Worm (Caenorhabditis elegans) whole organism, L3 larva: ENCODE results near the gene C08G5.7.

Experiments used
- R02D3.7 ChIP-seq: fragments of 150-350 bp; optimal IDR thresholded peaks from 2 replicates; lab custom pipeline; 2014; ENCODE audit warnings: missing biosample characterization, missing genetic modification characterization
- egl-27 ChIP-seq: sonication (generic microtip); optimal IDR thresholded peaks from 4 replicates; lab custom pipeline; 2017; ENCODE audit warnings: missing biosample characterization, missing genetic modification reagents, missing genetic modification characterization
- fos-1 ChIP-seq: fragments of 150-350 bp; optimal IDR thresholded peaks from 2 replicates; lab custom pipeline; 2014; ENCODE audit warnings: missing biosample characterization, missing genetic modification characterization
- nfya-1 ChIP-seq: sonication (generic microtip); optimal IDR thresholded peaks from 2 replicates; lab custom pipeline; 2017; ENCODE audit warnings: missing genetic modification characterization, mild to moderate bottlenecking, missing compliant biosample characterization, antibody characterized with exemption, moderate library complexity; ENCODE audit not compliant: insufficient read depth
- nhr-12 ChIP-seq: fragments of 150-350 bp; optimal IDR thresholded peaks from 2 replicates; lab custom pipeline; 2014; ENCODE audit warnings: missing biosample characterization, missing genetic modification characterization
- nhr-237 ChIP-seq: fragments of 150-350 bp; optimal IDR thresholded peaks from 2 replicates; lab custom pipeline; 2014; ENCODE audit warnings: missing biosample characterization, missing genetic modification characterization
- pha-4 ChIP-seq: fragments of 150-350 bp; optimal IDR thresholded peaks from 2 replicates; lab custom pipeline; 2014; ENCODE audit warnings: missing biosample characterization, missing genetic modification reagents, missing genetic modification characterization
- pqm-1 ChIP-seq: fragments of 150-350 bp; optimal IDR thresholded peaks from 2 replicates; lab custom pipeline; 2017; ENCODE audit warnings: missing biosample characterization, missing genetic modification characterization, inconsistent platforms
- ztf-11 ChIP-seq: fragments of 150-350 bp; optimal IDR thresholded peaks from 2 replicates; lab custom pipeline; 2014; ENCODE audit warnings: missing biosample characterization, missing genetic modification characterization

DNA sequence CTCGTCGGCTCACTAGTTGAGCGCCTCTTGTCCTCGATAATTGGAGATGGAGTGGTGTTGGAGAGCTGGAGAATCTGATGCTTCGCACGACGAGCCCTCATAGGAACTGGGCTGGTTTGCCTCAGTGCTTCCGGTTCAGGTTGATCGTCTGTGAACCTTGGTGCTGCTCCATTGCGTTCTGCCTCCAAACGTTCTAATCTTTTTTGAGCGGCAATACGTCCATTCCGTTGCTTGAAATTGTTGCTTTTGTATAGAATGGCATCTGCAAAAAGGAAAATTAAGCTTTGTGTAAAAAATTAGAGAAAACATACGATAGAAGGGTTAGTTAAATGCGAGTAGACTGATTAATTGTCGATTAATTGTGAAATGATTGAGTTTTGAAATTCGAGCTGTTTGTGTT, 47.8 kb upstream of the C08G5.7 start, which contains the start of gene F46F5.5:
- no peak for TF ChIP-seq pha-4 (tag; lab: Kevin White, UChicago)
- no peak for TF ChIP-seq R02D3.7 (tag; lab: Kevin White, UChicago)
- TF ChIP-seq nhr-12 (tag; lab: Kevin White, UChicago) = no peak
- no peak for TF ChIP-seq egl-27
- TF ChIP-seq nhr-237 (tag; lab: Kevin White, UChicago) = no peak
- TF ChIP-seq nfya-1 = no peak
- TF ChIP-seq ztf-11 (tag; lab: Kevin White, UChicago) = no peak
- no peak for TF ChIP-seq pqm-1 (tag; lab: Kevin White, UChicago)
- no peak for TF ChIP-seq fos-1 (tag; lab: Kevin White, UChicago)
